Fruit fly (Drosophila melanogaster) whole organism, prepupa: Measurements from ENCODE around the gene rdgA.

Experiments
- Blimp-1 ChIP-seq: fragments of 200-800 bp; sonication (Bioruptor generic); optimal IDR thresholded peaks from 3 replicates; lab custom pipeline; 2017; ENCODE audit warnings: missing biosample characterization, missing genetic modification characterization, mild to moderate bottlenecking, moderate library complexity, missing genetic modification reagents
- CG10631 ChIP-seq: fragments of 200-800 bp; sonication (Bioruptor generic); optimal IDR thresholded peaks from 2 replicates; lab custom pipeline; 2016; ENCODE audit warnings: missing biosample characterization, missing genetic modification characterization
- CG11294 ChIP-seq: fragments of 200-800 bp; sonication (Bioruptor generic); IDR thresholded peaks from 2 replicates; pipeline ENCODE4 v1.3.6; 2022; ENCODE audit warnings: missing biosample characterization, missing genetic modification characterization
- CG11762 ChIP-seq: fragments of 200-800 bp; sonication (Bioruptor generic); optimal IDR thresholded peaks from 3 replicates; lab custom pipeline; 2016; ENCODE audit warnings: missing biosample characterization, missing genetic modification characterization; ENCODE audit not compliant: insufficient read depth
- CG15336 ChIP-seq: fragments of 200-800 bp; sonication (Bioruptor generic); IDR thresholded peaks from 2 replicates; pipeline ENCODE4 v1.3.6; 2022; ENCODE audit warnings: missing biosample characterization, missing genetic modification characterization
- CG1621 ChIP-seq: fragments of 200-800 bp; sonication (Bioruptor generic); optimal IDR thresholded peaks from 3 replicates; lab custom pipeline; 2018; ENCODE audit warnings: missing biosample characterization, mild to moderate bottlenecking, missing genetic modification characterization
- CG16779 ChIP-seq: fragments of 200-800 bp; sonication (Bioruptor generic); optimal IDR thresholded peaks from 3 replicates; lab custom pipeline; 2017; ENCODE audit warnings: missing biosample characterization, mild to moderate bottlenecking, missing genetic modification characterization
- CG32006 ChIP-seq: fragments of 200-800 bp; sonication (Bioruptor generic); optimal IDR thresholded peaks from 3 replicates; lab custom pipeline; 2017; ENCODE audit warnings: missing biosample characterization, mild to moderate bottlenecking, missing genetic modification characterization
- CG34406 ChIP-seq: fragments of 200-800 bp; sonication (Bioruptor generic); optimal IDR thresholded peaks from 3 replicates; lab custom pipeline; 2016; ENCODE audit warnings: missing biosample characterization, missing genetic modification characterization
- CG3919 ChIP-seq: fragments of 200-800 bp; sonication (Bioruptor generic); optimal IDR thresholded peaks from 3 replicates; lab custom pipeline; 2016; ENCODE audit warnings: missing biosample characterization, missing genetic modification characterization
- CG6163 ChIP-seq: fragments of 200-800 bp; sonication (Bioruptor generic); IDR thresholded peaks from 3 replicates; pipeline ENCODE4 v1.3.6; 2022; ENCODE audit warnings: missing biosample characterization, missing genetic modification characterization
- CG6276 ChIP-seq: fragments of 200-800 bp; sonication (Bioruptor generic); optimal IDR thresholded peaks from 2 replicates; lab custom pipeline; 2017; ENCODE audit warnings: missing biosample characterization, mild to moderate bottlenecking, missing genetic modification characterization
- CG6792 ChIP-seq: fragments of 200-800 bp; sonication (Bioruptor generic); optimal IDR thresholded peaks from 3 replicates; lab custom pipeline; 2016; ENCODE audit warnings: missing biosample characterization, missing genetic modification characterization
- CG6854 ChIP-seq: fragments of 200-800 bp; sonication (Bioruptor generic); optimal IDR thresholded peaks from 2 replicates; lab custom pipeline; 2017; ENCODE audit warnings: missing biosample characterization, mild to moderate bottlenecking, missing genetic modification characterization
- CG7368 ChIP-seq: fragments of 200-800 bp; sonication (Bioruptor generic); optimal IDR thresholded peaks from 3 replicates; lab custom pipeline; 2016; ENCODE audit warnings: missing biosample characterization, missing genetic modification characterization
- CG8119 ChIP-seq: fragments of 200-800 bp; sonication (Bioruptor generic); IDR thresholded peaks from 3 replicates; pipeline ENCODE4 v1.3.6; 2022; ENCODE audit warnings: missing biosample characterization, missing genetic modification characterization
- CG8319 ChIP-seq: fragments of 200-800 bp; sonication (Bioruptor generic); optimal IDR thresholded peaks from 3 replicates; lab custom pipeline; 2016; ENCODE audit warnings: missing biosample characterization, missing genetic modification characterization
- CG9139 ChIP-seq: fragments of 200-800 bp; sonication (Bioruptor generic); optimal IDR thresholded peaks from 3 replicates; lab custom pipeline; 2017; ENCODE audit warnings: missing biosample characterization, mild to moderate bottlenecking, missing genetic modification characterization
- Eip75B ChIP-seq: fragments of 200-800 bp; sonication (Bioruptor generic); optimal IDR thresholded peaks from 3 replicates; lab custom pipeline; 2016; ENCODE audit warnings: missing biosample characterization, missing genetic modification characterization
- Eip78C ChIP-seq: fragments of 200-800 bp; sonication (Bioruptor generic); peaks from one replicate; lab custom pipeline; 2016; ENCODE audit warnings: missing biosample characterization, missing genetic modification characterization
- Ets96B ChIP-seq: fragments of 200-800 bp; optimal IDR thresholded peaks from 2 replicates; lab custom pipeline; 2019; ENCODE audit warnings: missing biosample characterization, mild to moderate bottlenecking, missing genetic modification characterization, moderate library complexity
- Hr38 ChIP-seq: sonication (Bioruptor generic); optimal IDR thresholded peaks from 2 replicates; lab custom pipeline; 2016; ENCODE audit warnings: missing biosample characterization, missing genetic modification characterization
- Hr4 ChIP-seq: fragments of 200-800 bp; sonication (Bioruptor generic); optimal IDR thresholded peaks from 3 replicates; lab custom pipeline; 2016; ENCODE audit warnings: missing biosample characterization, missing genetic modification characterization
- Lpt ChIP-seq: fragments of 200-800 bp; sonication (Bioruptor generic); optimal IDR thresholded peaks from 3 replicates; lab custom pipeline; 2016; ENCODE audit warnings: missing biosample characterization, missing genetic modification characterization
- Smox ChIP-seq: fragments of 200-800 bp; sonication (Bioruptor generic); optimal IDR thresholded peaks from 3 replicates; lab custom pipeline; 2016; ENCODE audit warnings: missing biosample characterization, missing genetic modification characterization
- Sox14 ChIP-seq: fragments of 200-800 bp; sonication (Bioruptor generic); optimal IDR thresholded peaks from 3 replicates; lab custom pipeline; 2016; ENCODE audit warnings: missing biosample characterization, missing genetic modification characterization
- achi ChIP-seq: fragments of 200-800 bp; sonication (Bioruptor generic); optimal IDR thresholded peaks from 3 replicates; lab custom pipeline; 2016; ENCODE audit warnings: missing biosample characterization, missing genetic modification characterization
- acj6 ChIP-seq: fragments of 200-800 bp; sonication (Bioruptor generic); optimal IDR thresholded peaks from 3 replicates; lab custom pipeline; 2016; ENCODE audit warnings: missing biosample characterization, missing genetic modification characterization
- dac ChIP-seq: fragments of 200-800 bp; sonication (Bioruptor generic); optimal IDR thresholded peaks from 2 replicates; lab custom pipeline; 2017; ENCODE audit warnings: missing biosample characterization, mild to moderate bottlenecking, missing genetic modification characterization
- dsx ChIP-seq: fragments of 200-800 bp; optimal IDR thresholded peaks from 3 replicates; lab custom pipeline; 2019; ENCODE audit warnings: missing biosample characterization, mild to moderate bottlenecking, missing genetic modification characterization, moderate library complexity; ENCODE audit not compliant: poor library complexity, severe bottlenecking
- eg ChIP-seq: fragments of 200-800 bp; sonication (Bioruptor generic); IDR thresholded peaks from 3 replicates; pipeline ENCODE4 v1.3.6; 2022; ENCODE audit warnings: missing biosample characterization, missing genetic modification characterization
- esn ChIP-seq: fragments of 200-800 bp; sonication (Bioruptor generic); optimal IDR thresholded peaks from 2 replicates; lab custom pipeline; 2016; ENCODE audit warnings: missing biosample characterization, mild to moderate bottlenecking, missing genetic modification characterization, moderate library complexity
- fd59A ChIP-seq: fragments of 200-800 bp; sonication (Bioruptor generic); optimal IDR thresholded peaks from 2 replicates; lab custom pipeline; 2017; ENCODE audit warnings: missing biosample characterization, mild to moderate bottlenecking, missing genetic modification characterization, missing genetic modification reagents
- fd85E ChIP-seq: fragments of 200-800 bp; sonication (Bioruptor generic); optimal IDR thresholded peaks from 3 replicates; lab custom pipeline; 2016; ENCODE audit warnings: missing biosample characterization, missing genetic modification characterization
- lz ChIP-seq: fragments of 200-800 bp; sonication (Bioruptor generic); optimal IDR thresholded peaks from 3 replicates; lab custom pipeline; 2016; ENCODE audit warnings: missing biosample characterization, missing genetic modification characterization
- net ChIP-seq: fragments of 200-800 bp; sonication (Bioruptor generic); optimal IDR thresholded peaks from 3 replicates; lab custom pipeline; 2016; ENCODE audit warnings: missing biosample characterization, missing genetic modification characterization
- pdm3 ChIP-seq: fragments of 200-800 bp; sonication (Bioruptor generic); optimal IDR thresholded peaks from 3 replicates; lab custom pipeline; 2016; ENCODE audit warnings: missing biosample characterization, missing genetic modification characterization
- salr ChIP-seq, 2 experiments: fragments of 200-800 bp; sonication (Bioruptor generic); optimal IDR thresholded peaks; 3 replicates each; lab custom pipeline; 2016 to 2018; ENCODE audit warnings: missing biosample characterization in 2 of 2, missing genetic modification characterization in 2 of 2, mild to moderate bottlenecking in 1 of 2
- spab ChIP-seq: fragments of 200-800 bp; sonication (Bioruptor generic); optimal IDR thresholded peaks from 2 replicates; lab custom pipeline; 2017; ENCODE audit warnings: missing biosample characterization, mild to moderate bottlenecking, missing genetic modification characterization, missing genetic modification reagents
- ss ChIP-seq, 2 experiments: fragments of 200-800 bp; sonication (Bioruptor generic); optimal IDR thresholded peaks; 2 replicates in 1 of 2; 3 replicates in 1 of 2; lab custom pipeline; 2017 to 2018; ENCODE audit warnings: mild to moderate bottlenecking in 2 of 2, missing biosample characterization in 2 of 2, missing genetic modification characterization in 2 of 2, moderate library complexity in 1 of 2
- svp ChIP-seq: fragments of 200-800 bp; sonication (Bioruptor generic); peaks from one replicate; lab custom pipeline; 2016; ENCODE audit warnings: missing biosample characterization, missing genetic modification characterization
- topi ChIP-seq: fragments of 200-800 bp; sonication (Bioruptor generic); optimal IDR thresholded peaks from 3 replicates; lab custom pipeline; 2016; ENCODE audit warnings: missing biosample characterization, missing genetic modification characterization

Gene rdgA

dm6 chrX:9062665-9063064, 155.8 kb downstream of the rdgA start (continued):
- TF ChIP-seq acj6 (GFP tag; lab: Kevin White, UChicago) = peak; percentile 59
- no peak for TF ChIP-seq dac
- TF ChIP-seq CG9139 (GFP tag; lab: Kevin White, UChicago) = no peak
- peak; percentile 76 for TF ChIP-seq CG8119 (GFP tag; lab: Robert Waterston, UW)
- peak; percentile 41 for TF ChIP-seq CG3919 (GFP tag; lab: Kevin White, UChicago)
- peak; percentile 41 to 58 for TF ChIP-seq ss (GFP tag; optimal IDR thresholded peaks at IDR 0.05; lab: Kevin White, UChicago)
- no peak for TF ChIP-seq CG6276 (GFP tag; lab: Kevin White, UChicago)
- no peak for TF ChIP-seq CG6854 (GFP tag; lab: Kevin White, UChicago)
- peak; percentile 64 for TF ChIP-seq CG10631 (GFP tag; lab: Kevin White, UChicago)
- TF ChIP-seq Eip78C (GFP tag; lab: Kevin White, UChicago) = peak; percentile 90
- peak in 1 of 2 experiments; percentile 2 for TF ChIP-seq salr (GFP tag; optimal IDR thresholded peaks at IDR 0.05; lab: Kevin White, UChicago)
- peak; percentile 79 for TF ChIP-seq CG6163 (GFP tag; lab: Robert Waterston, UW)
- TF ChIP-seq Sox14 (GFP tag; lab: Kevin White, UChicago) = peak; percentile 20
- TF ChIP-seq CG15336 (GFP tag; lab: Robert Waterston, UW) = peak; percentile 74

- TF ChIP-seq CG34406 (peak; percentile 13), CG1621 (tag; lab: Kevin White, UChicago) (no peak), CG32006 (peak; percentile 37), CG8119 (GFP tag; lab: Robert Waterston, UW) (peak; percentile 62), Hr4 (GFP tag; lab: Kevin White, UChicago) (peak; percentile 4), eg (peak; percentile 55; the same call in 1 of the 3 replicates)
Measured at dm6 chrX:9063425-9063824, 156.6 kb downstream of the rdgA start.

- TF ChIP-seq Hr38 (GFP tag; lab: Kevin White, UChicago) (no peak), CG10631 (GFP tag; lab: Kevin White, UChicago) (no peak), CG11294 (GFP tag; lab: Robert Waterston, UW) (no peak), CG32006 (no peak), lz (no peak), Blimp-1 (GFP tag; lab: Kevin White, UChicago) (no peak), dsx (no peak), fd59A (no peak), esn (GFP tag; lab: Kevin White, UChicago) (no peak), Eip78C (GFP tag; lab: Kevin White, UChicago) (no peak), spab (GFP tag; lab: Kevin White, UChicago) (no peak), CG7368 (GFP tag; lab: Kevin White, UChicago) (no peak), CG11762 (GFP tag; lab: Kevin White, UChicago) (no peak), CG6854 (GFP tag; lab: Kevin White, UChicago) (no peak), fd85E (GFP tag; lab: Kevin White, UChicago) (no peak)
Measured at dm6 chrX:9064029-9064428, 157.2 kb downstream of the rdgA start.

dm6 chrX:9066802-9067489, 160.1 kb downstream of the rdgA start:
- TF ChIP-seq acj6 (GFP tag; lab: Kevin White, UChicago) (peak; percentile 82), CG6854 (GFP tag; lab: Kevin White, UChicago) (peak; percentile 75), CG6276 (GFP tag; lab: Kevin White, UChicago) (peak; percentile 77), CG16779 (no peak), topi (GFP tag; lab: Kevin White, UChicago) (peak; percentile 80), CG7368 (GFP tag; lab: Kevin White, UChicago) (peak; percentile 82), CG6163 (GFP tag; lab: Robert Waterston, UW) (peak; percentile 92), Eip75B (peak; percentile 72), Ets96B (tag; lab: Kevin White, UChicago) (peak; percentile 74), Sox14 (GFP tag; lab: Kevin White, UChicago) (peak; percentile 63), svp (GFP tag; lab: Kevin White, UChicago) (peak; percentile 87), Hr4 (GFP tag; lab: Kevin White, UChicago) (peak; percentile 59), CG32006 (peak; percentile 73), Lpt (GFP tag; lab: Kevin White, UChicago) (peak; percentile 76), Smox (GFP tag; lab: Kevin White, UChicago) (peak; percentile 78), ss (GFP tag; optimal IDR thresholded peaks at IDR 0.05; lab: Kevin White, UChicago) (peak; percentile 31 to 72), CG8119 (GFP tag; lab: Robert Waterston, UW) (peak; percentile 79), CG8319 (GFP tag; lab: Kevin White, UChicago) (peak; percentile 73), CG10631 (GFP tag; lab: Kevin White, UChicago) (peak; percentile 84), net (GFP tag; lab: Kevin White, UChicago) (peak; percentile 84), CG6792 (GFP tag; lab: Kevin White, UChicago) (peak; percentile 85), pdm3 (GFP tag; lab: Kevin White, UChicago) (peak; percentile 77), CG11762 (GFP tag; lab: Kevin White, UChicago) (peak; percentile 76), dsx (peak; percentile 59), CG3919 (GFP tag; lab: Kevin White, UChicago) (peak; percentile 88), achi (GFP tag; lab: Kevin White, UChicago) (peak; percentile 83)
